Fruit fly (Drosophila melanogaster): ENCODE measurements around the gene Pkc98E.
A peak's percentile ranks its signal among the peaks of the same experiment; 100 is the strongest.

Pkc98E gene

DNA sequence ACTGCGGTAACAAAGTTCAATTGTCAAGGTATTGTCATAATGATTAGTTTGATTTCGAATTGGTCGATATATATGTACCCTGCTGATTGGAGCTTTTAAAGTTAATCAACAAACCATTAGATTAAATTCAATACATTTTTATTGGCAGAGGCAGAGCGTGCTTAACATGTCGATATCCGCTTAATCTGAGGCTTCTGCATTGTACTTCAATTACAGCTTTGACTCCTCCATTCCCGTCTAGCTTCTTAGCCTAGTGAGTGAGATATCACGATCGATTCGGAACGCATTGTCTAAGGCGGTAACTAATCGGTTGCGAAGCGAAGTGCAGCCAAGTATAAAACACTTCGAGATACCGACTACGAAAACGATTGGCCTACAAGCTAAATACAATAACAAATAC, 6.4 kb upstream of the Pkc98E start, which contains the start of gene Ssl2:
TSS of gene Ssl2 (minus strand) at position 101 of the 400 bp plus-strand sequence.
- no peak for TF ChIP-seq salr (GFP tag; optimal IDR thresholded peaks at IDR 0.05)
- no peak for TF ChIP-seq OdsH (GFP tag; optimal IDR thresholded peaks at IDR 0.05)
- no peak for TF ChIP-seq CG11902 (GFP tag; optimal IDR thresholded peaks at IDR 0.05)
- no peak for TF ChIP-seq CG8632 (GFP tag; optimal IDR thresholded peaks at IDR 0.05)
- TF ChIP-seq CG7368 (GFP tag; optimal IDR thresholded peaks at IDR 0.05), result no peak
- no peak for TF ChIP-seq CG10631 (GFP tag; optimal IDR thresholded peaks at IDR 0.05)
- TF ChIP-seq Smox (GFP tag; optimal IDR thresholded peaks at IDR 0.05), result no peak
- no peak for TF ChIP-seq CG6854 (GFP tag; optimal IDR thresholded peaks at IDR 0.05)
- TF ChIP-seq CG6163 (GFP tag; IDR thresholded peaks at IDR 0.05), result no peak
- no peak for TF ChIP-seq Hr38 (GFP tag; optimal IDR thresholded peaks at IDR 0.05)
- TF ChIP-seq Lpt (GFP tag; optimal IDR thresholded peaks at IDR 0.05), result no peak
- TF ChIP-seq pdm3 (GFP tag; optimal IDR thresholded peaks at IDR 0.05), result no peak
- no peak for TF ChIP-seq Eip93F (GFP tag; optimal IDR thresholded peaks at IDR 0.05)
- TF ChIP-seq CG9139 (GFP tag; optimal IDR thresholded peaks at IDR 0.05), result no peak
- TF ChIP-seq fkh (GFP tag; optimal IDR thresholded peaks at IDR 0.05), result no peak
- no peak for TF ChIP-seq esn (GFP tag; optimal IDR thresholded peaks at IDR 0.05)
- TF ChIP-seq ss (GFP tag; optimal IDR thresholded peaks at IDR 0.05), result no peak
- TF ChIP-seq CG4318 (GFP tag; optimal IDR thresholded peaks at IDR 0.05), result no peak
- no peak for TF ChIP-seq Gug (GFP tag; IDR thresholded peaks at IDR 0.05)
- TF ChIP-seq CG34406 (GFP tag; optimal IDR thresholded peaks at IDR 0.05), result no peak

DNA sequence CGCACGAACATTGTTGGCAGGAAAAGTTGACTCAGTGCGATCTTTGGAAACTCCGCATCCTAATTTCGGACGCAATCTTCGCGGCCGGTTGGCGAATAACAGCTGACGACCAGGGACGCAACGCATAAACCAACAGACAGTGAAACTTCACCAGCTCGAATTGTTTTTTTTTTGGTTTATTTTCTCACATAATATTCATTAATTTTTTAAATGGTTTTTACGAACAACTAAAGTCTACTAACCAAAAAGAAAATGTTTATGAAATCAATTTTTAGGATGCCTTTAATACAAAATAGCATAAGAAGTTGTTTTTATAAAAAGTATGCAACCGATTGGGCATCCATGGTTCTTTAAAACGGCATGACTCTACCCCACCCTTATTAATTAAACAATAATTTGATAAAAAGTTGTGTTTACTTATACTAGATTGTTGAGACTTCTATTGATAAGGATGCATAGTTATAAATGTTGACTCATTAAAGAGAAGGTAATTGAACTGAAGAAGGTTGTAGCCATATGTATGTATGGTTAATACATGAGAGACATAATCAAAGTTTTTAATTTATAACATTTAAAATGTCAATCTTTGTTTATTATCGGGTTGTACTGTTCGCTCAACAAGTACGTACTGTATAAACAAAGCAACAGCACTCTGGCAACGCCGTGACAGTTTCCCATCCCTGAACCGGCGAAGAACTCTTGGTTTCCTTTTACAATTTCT, 4.9 kb upstream of the Pkc98E start, which contains the start of the genes beta4GalNAcTB and Cpsf100:
TSS of gene beta4GalNAcTB (minus strand) at position 100 of the 721 bp plus-strand sequence.
TSS of gene Cpsf100 (plus strand) at position 665 of the 721 bp plus-strand sequence.
- TF ChIP-seq CG7368 (GFP tag; optimal IDR thresholded peaks at IDR 0.05), result no peak
- peak; percentile 70 for TF ChIP-seq CG10669 (GFP tag; optimal IDR thresholded peaks at IDR 0.05)
- peak; percentile 69 for TF ChIP-seq CG6792 (GFP tag; optimal IDR thresholded peaks at IDR 0.05)
- peak; percentile 86 for TF ChIP-seq CG10631 (GFP tag; optimal IDR thresholded peaks at IDR 0.05)
- peak; percentile 82 for TF ChIP-seq net (GFP tag; optimal IDR thresholded peaks at IDR 0.05)
- TF ChIP-seq dac (GFP tag; optimal IDR thresholded peaks at IDR 0.05), result peak; percentile 47
- peak; percentile 64 for TF ChIP-seq spab (GFP tag; optimal IDR thresholded peaks at IDR 0.05)
- no peak for TF ChIP-seq CG6276 (GFP tag; optimal IDR thresholded peaks at IDR 0.05)
- TF ChIP-seq Lpt (GFP tag; optimal IDR thresholded peaks at IDR 0.05), result peak; percentile 51
- peak; percentile 86 for TF ChIP-seq pdm3 (GFP tag; optimal IDR thresholded peaks at IDR 0.05)
- TF ChIP-seq fd85E (GFP tag; optimal IDR thresholded peaks at IDR 0.05), result no peak
- TF ChIP-seq CG16779 (tag; optimal IDR thresholded peaks at IDR 0.05), result no peak
- TF ChIP-seq Sox14 (GFP tag; optimal IDR thresholded peaks at IDR 0.05), result peak; percentile 81
- peak; percentile 53 for TF ChIP-seq Blimp-1 (GFP tag; optimal IDR thresholded peaks at IDR 0.05)
- TF ChIP-seq Gug (GFP tag; IDR thresholded peaks at IDR 0.05), result peak; percentile 27; the same call in 1 of the 2 replicates
- TF ChIP-seq CG34406 (GFP tag; optimal IDR thresholded peaks at IDR 0.05), result peak; percentile 84
- peak; percentile 68 for TF ChIP-seq Ets96B (tag; optimal IDR thresholded peaks at IDR 0.05)
- TF ChIP-seq Eip75B (GFP tag; optimal IDR thresholded peaks at IDR 0.05), result peak; percentile 78
- TF ChIP-seq Hr39 (GFP tag; optimal IDR thresholded peaks at IDR 0.05), result peak; percentile 84
- peak; percentile 73 for TF ChIP-seq CG3032 (tag; optimal IDR thresholded peaks at IDR 0.05)
- peak; percentile 35; the same call in 1 of the 2 replicates for TF ChIP-seq CG15336 (GFP tag; IDR thresholded peaks at IDR 0.05)
- peak; percentile 94 for TF ChIP-seq Eip78C (GFP tag)
- no peak for TF ChIP-seq Eip93F (GFP tag; optimal IDR thresholded peaks at IDR 0.05)
- TF ChIP-seq CG6808 (GFP tag; optimal IDR thresholded peaks at IDR 0.05), result no peak
- TF ChIP-seq esn (GFP tag; optimal IDR thresholded peaks at IDR 0.05), result peak; percentile 91
- TF ChIP-seq CG11294 (GFP tag; IDR thresholded peaks at IDR 0.05), result peak; percentile 7; the same call in 1 of the 2 replicates
- TF ChIP-seq CG4318 (GFP tag; optimal IDR thresholded peaks at IDR 0.05), result no peak
- peak; percentile 74 for TF ChIP-seq achi (GFP tag; optimal IDR thresholded peaks at IDR 0.05)
- peak; percentile 77 for TF ChIP-seq fd59A (GFP tag; optimal IDR thresholded peaks at IDR 0.05)
- TF ChIP-seq eg (GFP tag; IDR thresholded peaks at IDR 0.05), result peak; percentile 67
- TF ChIP-seq Smox (GFP tag; optimal IDR thresholded peaks at IDR 0.05), result peak; percentile 36
- TF ChIP-seq topi (GFP tag; optimal IDR thresholded peaks at IDR 0.05), result peak; percentile 84
- peak; percentile 41 for TF ChIP-seq CG6163 (GFP tag; IDR thresholded peaks at IDR 0.05)
- TF ChIP-seq Hr38 (GFP tag; optimal IDR thresholded peaks at IDR 0.05), result no peak
- peak; percentile 82 for TF ChIP-seq acj6 (GFP tag; optimal IDR thresholded peaks at IDR 0.05)
- peak; percentile 1 for TF ChIP-seq CG1621 (tag; optimal IDR thresholded peaks at IDR 0.05)
- no peak for TF ChIP-seq ss (GFP tag; optimal IDR thresholded peaks at IDR 0.05)
- TF ChIP-seq CG11762 (GFP tag; optimal IDR thresholded peaks at IDR 0.05; ENCODE audit: insufficient read depth), result peak; percentile 80
- TF ChIP-seq OdsH (GFP tag; optimal IDR thresholded peaks at IDR 0.05), result peak; percentile 80
- TF ChIP-seq CG8632 (GFP tag; optimal IDR thresholded peaks at IDR 0.05), result peak; percentile 79
- no peak for TF ChIP-seq dsx (GFP tag; optimal IDR thresholded peaks at IDR 0.05; ENCODE audit: poor library complexity, severe bottlenecking)
